Fruit fly (Drosophila melanogaster) whole organism, embryonic: ENCODE data around the gene APP-BP1.

Source experiments
- Abd-B ChIP-seq: fragments of 200-800 bp; sonication (Bioruptor generic); optimal IDR thresholded peaks from 2 replicates; lab custom pipeline; 2018; ENCODE audit warnings: missing biosample characterization, mild to moderate bottlenecking, missing genetic modification characterization, moderate library complexity
- Ada2b ChIP-seq: fragments of 200-800 bp; sonication (Bioruptor generic); IDR thresholded peaks from 2 replicates; pipeline ENCODE4 v1.3.6; 2022; ENCODE audit warnings: missing biosample characterization, missing genetic modification characterization
- Antp ChIP-seq: fragments of 200-800 bp; sonication (Bioruptor generic); optimal IDR thresholded peaks from 3 replicates; lab custom pipeline; 2016; ENCODE audit warnings: missing biosample characterization, missing genetic modification characterization
- CG11093 ChIP-seq: fragments of 200-800 bp; sonication (Bioruptor generic); IDR thresholded peaks from 3 replicates; pipeline ENCODE4 v1.3.6; 2022; ENCODE audit warnings: missing biosample characterization, missing genetic modification characterization
- CG11695 ChIP-seq: fragments of 200-800 bp; sonication (Bioruptor generic); IDR thresholded peaks from 3 replicates; pipeline ENCODE4 v1.3.6; 2022; ENCODE audit warnings: missing biosample characterization, missing genetic modification characterization
- CG12236 ChIP-seq: fragments of 200-800 bp; sonication (Bioruptor generic); optimal IDR thresholded peaks from 2 replicates; lab custom pipeline; 2016; ENCODE audit warnings: missing biosample characterization, missing genetic modification characterization
- CG1233 ChIP-seq: fragments of 200-800 bp; sonication (Bioruptor generic); optimal IDR thresholded peaks from 4 replicates; lab custom pipeline; 2018; ENCODE audit warnings: missing biosample characterization, mild to moderate bottlenecking, missing genetic modification characterization
- CG13775 ChIP-seq: fragments of 200-800 bp; sonication (Bioruptor generic); optimal IDR thresholded peaks from 3 replicates; lab custom pipeline; 2017; ENCODE audit warnings: missing biosample characterization, mild to moderate bottlenecking, missing genetic modification characterization
- CG14050 ChIP-seq: fragments of 200-800 bp; sonication (Bioruptor generic); IDR thresholded peaks from 3 replicates; pipeline ENCODE4 v1.3.6; 2022; ENCODE audit warnings: missing biosample characterization, missing genetic modification characterization
- CG14860 ChIP-seq: fragments of 200-800 bp; sonication (Bioruptor generic); IDR thresholded peaks from 3 replicates; pipeline ENCODE4 v1.3.6; 2022; ENCODE audit warnings: missing biosample characterization, missing genetic modification characterization; ENCODE audit not compliant: partially characterized antibody
- CG16813 ChIP-seq: fragments of 200-800 bp; sonication (Bioruptor generic); IDR thresholded peaks from 3 replicates; pipeline ENCODE4 v1.3.6; 2022; ENCODE audit warnings: missing biosample characterization, missing genetic modification characterization; ENCODE audit not compliant: partially characterized antibody
- CG16815 ChIP-seq: fragments of 200-800 bp; sonication (Bioruptor generic); optimal IDR thresholded peaks from 3 replicates; lab custom pipeline; 2017; ENCODE audit warnings: missing biosample characterization, mild to moderate bottlenecking, missing genetic modification characterization
- CG17359 ChIP-seq: fragments of 200-800 bp; sonication (Bioruptor generic); optimal IDR thresholded peaks from 3 replicates; lab custom pipeline; 2018; ENCODE audit warnings: missing biosample characterization, mild to moderate bottlenecking, missing genetic modification characterization, moderate library complexity
- CG18599 ChIP-seq: fragments of 200-800 bp; sonication (Bioruptor generic); optimal IDR thresholded peaks from 3 replicates; lab custom pipeline; 2017; ENCODE audit warnings: missing biosample characterization, missing genetic modification characterization, mild to moderate bottlenecking, moderate library complexity, missing genetic modification reagents
- CG18619 ChIP-seq: fragments of 200-800 bp; sonication (Bioruptor generic); optimal IDR thresholded peaks from 3 replicates; lab custom pipeline; 2017; ENCODE audit warnings: missing biosample characterization, mild to moderate bottlenecking, missing genetic modification characterization
- CG4360 ChIP-seq: fragments of 200-800 bp; sonication (Bioruptor generic); IDR thresholded peaks from 2 replicates; pipeline ENCODE4 v1.3.6; 2022; ENCODE audit warnings: missing biosample characterization, missing genetic modification characterization
- CG7928 ChIP-seq: fragments of 200-800 bp; sonication (Bioruptor generic); optimal IDR thresholded peaks from 2 replicates; lab custom pipeline; 2017; ENCODE audit warnings: missing biosample characterization, mild to moderate bottlenecking, missing genetic modification characterization
- CG8765 ChIP-seq: fragments of 200-800 bp; sonication (Bioruptor generic); IDR thresholded peaks from 2 replicates; pipeline ENCODE4 v1.3.6; 2022; ENCODE audit warnings: missing biosample characterization, missing genetic modification characterization
- CG9609 ChIP-seq: fragments of 200-800 bp; sonication (Bioruptor generic); optimal IDR thresholded peaks from 3 replicates; lab custom pipeline; 2016; ENCODE audit warnings: missing biosample characterization, missing genetic modification characterization
- CG9797 ChIP-seq: fragments of 200-800 bp; sonication (Bioruptor generic); optimal IDR thresholded peaks from 3 replicates; lab custom pipeline; 2018; ENCODE audit warnings: missing biosample characterization, mild to moderate bottlenecking, missing genetic modification characterization
- CHES-1-like ChIP-seq: fragments of 200-800 bp; sonication (Bioruptor generic); optimal IDR thresholded peaks from 2 replicates; lab custom pipeline; 2016; ENCODE audit warnings: missing biosample characterization, missing genetic modification characterization
- CTCF ChIP-seq: fragments of 200-800 bp; sonication (Bioruptor generic); optimal IDR thresholded peaks from 2 replicates; lab custom pipeline; 2017; ENCODE audit warnings: missing biosample characterization, mild to moderate bottlenecking, missing genetic modification characterization, moderate library complexity
- Dip3 ChIP-seq: fragments of 200-800 bp; sonication (Bioruptor generic); optimal IDR thresholded peaks from 3 replicates; lab custom pipeline; 2016; ENCODE audit warnings: missing biosample characterization, missing genetic modification characterization
- Dp ChIP-seq: fragments of 200-800 bp; sonication (Bioruptor generic); optimal IDR thresholded peaks from 2 replicates; lab custom pipeline; 2018; ENCODE audit warnings: missing biosample characterization, mild to moderate bottlenecking, missing genetic modification characterization, moderate library complexity
- Fer1 ChIP-seq: fragments of 200-800 bp; sonication (Bioruptor generic); optimal IDR thresholded peaks from 2 replicates; lab custom pipeline; 2017; ENCODE audit warnings: missing biosample characterization, mild to moderate bottlenecking, missing genetic modification characterization
- Kr ChIP-seq: fragments of 200-800 bp; sonication (Bioruptor generic); optimal IDR thresholded peaks from 2 replicates; lab custom pipeline; 2017; ENCODE audit warnings: missing biosample characterization, mild to moderate bottlenecking, missing genetic modification characterization
- Lpt ChIP-seq: fragments of >200 bp; optimal IDR thresholded peaks from 2 replicates; lab custom pipeline; 2018; ENCODE audit warnings: missing biosample characterization, missing genetic modification characterization
- Nf-YC ChIP-seq: fragments of 200-800 bp; optimal IDR thresholded peaks from 3 replicates; lab custom pipeline; 2019; ENCODE audit warnings: missing biosample characterization, mild to moderate bottlenecking, missing genetic modification characterization, moderate library complexity
- Poxn ChIP-seq: fragments of 200-800 bp; sonication (Bioruptor generic); IDR thresholded peaks from 2 replicates; pipeline ENCODE4 v1.3.6; 2022; ENCODE audit warnings: missing biosample characterization, missing genetic modification characterization
- Rfx ChIP-seq: fragments of 200-800 bp; sonication (Bioruptor generic); IDR thresholded peaks from 2 replicates; pipeline ENCODE4 v1.3.6; 2022; ENCODE audit warnings: missing biosample characterization, missing genetic modification characterization
- Usf ChIP-seq: fragments of 200-800 bp; sonication (Bioruptor generic); optimal IDR thresholded peaks from 2 replicates; lab custom pipeline; 2017; ENCODE audit warnings: missing genotype, missing biosample characterization, missing genetic modification characterization
- abd-A ChIP-seq: fragments of 200-800 bp; sonication (Bioruptor generic); optimal IDR thresholded peaks from 3 replicates; lab custom pipeline; 2019; ENCODE audit warnings: missing biosample characterization, mild to moderate bottlenecking, missing genetic modification characterization, moderate library complexity
- ato ChIP-seq: fragments of 200-800 bp; sonication (Bioruptor generic); IDR thresholded peaks from 2 replicates; pipeline ENCODE4 v1.3.6; 2022; ENCODE audit warnings: missing biosample characterization, missing genetic modification characterization; ENCODE audit not compliant: partially characterized antibody
- bcd ChIP-seq: fragments of 200-800 bp; sonication (Bioruptor generic); optimal IDR thresholded peaks from 2 replicates; lab custom pipeline; 2017; ENCODE audit warnings: missing biosample characterization, mild to moderate bottlenecking, missing genetic modification characterization
- bigmax ChIP-seq: fragments of 200-800 bp; sonication (Bioruptor generic); optimal IDR thresholded peaks from 2 replicates; lab custom pipeline; 2018; ENCODE audit warnings: missing biosample characterization, mild to moderate bottlenecking, missing genetic modification characterization
- chinmo ChIP-seq: fragments of 200-800 bp; sonication (Bioruptor generic); IDR thresholded peaks from 4 replicates; pipeline ENCODE4 v1.3.6; 2022; ENCODE audit warnings: missing biosample characterization, missing genetic modification characterization; ENCODE audit not compliant: partially characterized antibody
- ems ChIP-seq: fragments of 200-800 bp; sonication (Bioruptor generic); optimal IDR thresholded peaks from 3 replicates; lab custom pipeline; 2016; ENCODE audit warnings: missing biosample characterization, missing genetic modification characterization
- en ChIP-seq: fragments of 200-800 bp; sonication (Bioruptor generic); optimal IDR thresholded peaks from 2 replicates; lab custom pipeline; 2016; ENCODE audit warnings: missing biosample characterization, missing genetic modification characterization
- eve ChIP-seq, 2 experiments: fragments of >200 bp; optimal IDR thresholded peaks; 2 replicates each; lab custom pipeline; 2017; ENCODE audit warnings: missing biosample characterization in 2 of 2, missing genetic modification characterization in 2 of 2
- fd96Cb ChIP-seq: fragments of 200-800 bp; sonication (Bioruptor generic); optimal IDR thresholded peaks from 2 replicates; lab custom pipeline; 2018; ENCODE audit warnings: missing biosample characterization, mild to moderate bottlenecking, missing genetic modification characterization, moderate library complexity
- ftz-f1 ChIP-seq: fragments of 200-800 bp; sonication (Bioruptor generic); optimal IDR thresholded peaks from 2 replicates; lab custom pipeline; 2016; ENCODE audit warnings: missing biosample characterization, missing genetic modification characterization
- gt ChIP-seq: fragments of 200-800 bp; sonication (Bioruptor generic); IDR thresholded peaks from 2 replicates; pipeline ENCODE4 v1.3.6; 2022; ENCODE audit warnings: missing biosample characterization, missing genetic modification characterization
- lbe ChIP-seq: fragments of 200-800 bp; sonication (Bioruptor generic); optimal IDR thresholded peaks from 2 replicates; lab custom pipeline; 2016; ENCODE audit warnings: missing biosample characterization, mild to moderate bottlenecking, missing genetic modification characterization
- org-1 ChIP-seq: fragments of 200-800 bp; sonication (Bioruptor generic); optimal IDR thresholded peaks from 2 replicates; lab custom pipeline; 2017; ENCODE audit warnings: missing biosample characterization, missing genetic modification characterization
- pum ChIP-seq: fragments of 200-800 bp; sonication (Bioruptor generic); optimal IDR thresholded peaks from 2 replicates; lab custom pipeline; 2016; ENCODE audit warnings: missing biosample characterization, missing genetic modification characterization
- sc ChIP-seq, 3 experiments: fragments of >200 bp in 2 of 3; fragments of 200-800 bp in 1 of 3; sonication (Bioruptor generic) in 1 of 3; optimal IDR thresholded peaks; 2 replicates in 2 of 3; 3 replicates in 1 of 3; lab custom pipeline; 2017; ENCODE audit warnings: mild to moderate bottlenecking in 1 of 3, missing biosample characterization in 1 of 3, missing genetic modification characterization in 1 of 3, missing genetic modification reagents in 1 of 3
- sisA ChIP-seq: fragments of 200-800 bp; sonication (Bioruptor generic); IDR thresholded peaks from 2 replicates; pipeline ENCODE4 v1.3.6; 2022; ENCODE audit warnings: missing biosample characterization, missing genetic modification characterization
- sr ChIP-seq: fragments of 200-800 bp; sonication (Bioruptor generic); IDR thresholded peaks from 3 replicates; pipeline ENCODE4 v1.3.6; 2022; ENCODE audit warnings: missing biosample characterization, missing genetic modification characterization
- tio ChIP-seq: fragments of 200-800 bp; sonication (Bioruptor generic); optimal IDR thresholded peaks from 2 replicates; lab custom pipeline; 2017; ENCODE audit warnings: missing biosample characterization, missing genetic modification characterization, inconsistent platforms
- toy ChIP-seq: fragments of 200-800 bp; sonication (Bioruptor generic); IDR thresholded peaks from 2 replicates; pipeline ENCODE4 v1.3.6; 2022; ENCODE audit warnings: missing biosample characterization, missing genetic modification characterization
- ttk ChIP-seq: fragments of 200-800 bp; sonication (Bioruptor generic); IDR thresholded peaks from 2 replicates; pipeline ENCODE4 v2.1.2; 2022; ENCODE audit warnings: missing biosample characterization, missing genetic modification characterization
- z ChIP-seq: fragments of 200-800 bp; sonication (Bioruptor generic); IDR thresholded peaks from 3 replicates; pipeline ENCODE4 v1.3.6; 2022; ENCODE audit warnings: missing biosample characterization, missing genetic modification characterization

Gene APP-BP1

dm6 chr3L:11123088-11123487, 24.9 kb downstream of the APP-BP1 start, which contains the start of the genes Ufd1 and NaPi-III (continued):
- TF ChIP-seq ttk (no peak), chinmo (peak; percentile 73; the same call in 1 of the 4 replicates), fd96Cb (tag; lab: Kevin White, UChicago) (no peak), abd-A (no peak), Abd-B (peak; percentile 42), CG7928 (GFP tag; lab: Kevin White, UChicago) (peak; percentile 40), Dip3 (GFP tag; lab: Kevin White, UChicago) (no peak), Ada2b (GFP tag; lab: Robert Waterston, UW) (no peak), Dp (GFP tag; lab: Kevin White, UChicago) (peak; percentile 85), CG9609 (peak; percentile 52), CG18599 (no peak), CG13775 (GFP tag; lab: Kevin White, UChicago) (peak; percentile 46), CG17359 (tag; lab: Kevin White, UChicago) (peak; percentile 57), CG4360 (GFP tag; lab: Robert Waterston, UW) (peak; percentile 82), bigmax (GFP tag; lab: Kevin White, UChicago) (no peak), CG18619 (GFP tag; lab: Kevin White, UChicago) (no peak), eve (GFP tag; optimal IDR thresholded peaks at IDR 0.05; lab: Kevin White, UChicago) (no peak), bcd (peak; percentile 17), CTCF (peak; percentile 92), Fer1 (peak; percentile 15), lbe (no peak), Nf-YC (tag; lab: Kevin White, UChicago) (no peak), ato (peak; percentile 84), sr (GFP tag; lab: Robert Waterston, UW) (no peak), Usf (no peak), CG11093 (no peak), Antp (GFP tag; lab: Kevin White, UChicago) (peak; percentile 10), CHES-1-like (GFP tag; lab: Kevin White, UChicago) (peak; percentile 87), pum (GFP tag; lab: Kevin White, UChicago) (peak; percentile 29), gt (GFP tag; lab: Robert Waterston, UW) (no peak), Poxn (no peak), sc (optimal IDR thresholded peaks at IDR 0.05; lab: Kevin White, UChicago) (no peak), sc (GFP tag; optimal IDR thresholded peaks at IDR 0.05; lab: Kevin White, UChicago) (no peak), ftz-f1 (GFP tag; lab: Kevin White, UChicago) (peak; percentile 66), CG8765 (GFP tag; lab: Robert Waterston, UW) (no peak), Lpt (no peak), org-1 (GFP tag; lab: Kevin White, UChicago) (no peak), sisA (GFP tag; lab: Robert Waterston, UW) (peak; percentile 44; the same call in 1 of the 2 replicates), CG1233 (GFP tag; lab: Kevin White, UChicago) (no peak), CG14050 (GFP tag; lab: Robert Waterston, UW) (no peak), z (no peak), Rfx (peak; percentile 77), Kr (no peak), CG9797 (GFP tag; lab: Kevin White, UChicago) (peak; percentile 94), en (no peak), CG12236 (GFP tag; lab: Kevin White, UChicago) (no peak), toy (no peak), CG16813 (peak; percentile 84), tio (GFP tag; lab: Kevin White, UChicago) (no peak), ems (GFP tag; lab: Kevin White, UChicago) (peak; percentile 23), CG16815 (no peak), CG14860 (GFP tag; lab: Robert Waterston, UW) (peak; percentile 64), CG11695 (GFP tag; lab: Robert Waterston, UW) (no peak)
